Worm (Caenorhabditis elegans) whole organism, mixed stage, embryonic: ENCODE results near the gene mct-6.

Source experiments
- M03D4.4 ChIP-seq: sonication (generic microtip); optimal IDR thresholded peaks from 2 replicates; lab custom pipeline; 2017; ENCODE audit warnings: mild to moderate bottlenecking, missing genetic modification characterization, missing compliant biosample characterization
- bed-3 ChIP-seq: fragments of 200-800 bp; sonication (Bioruptor generic); optimal IDR thresholded peaks from 3 replicates; lab custom pipeline; 2018; ENCODE audit warnings: mild to moderate bottlenecking, missing genetic modification characterization, moderate library complexity, missing compliant biosample characterization
- blmp-1 ChIP-seq: fragments of 150-350 bp; optimal IDR thresholded peaks from 2 replicates; lab custom pipeline; 2014; ENCODE audit warnings: missing biosample characterization, missing genetic modification characterization
- ceh-39 ChIP-seq: fragments of 150-350 bp; optimal IDR thresholded peaks from 2 replicates; lab custom pipeline; 2014; ENCODE audit warnings: missing biosample characterization, missing genetic modification characterization
- ceh-43 ChIP-seq: fragments of 200-800 bp; sonication (Bioruptor generic); optimal IDR thresholded peaks from 2 replicates; lab custom pipeline; 2018; ENCODE audit warnings: mild to moderate bottlenecking, missing genetic modification characterization, moderate library complexity, missing compliant biosample characterization
- ceh-83 ChIP-seq: fragments of 200-800 bp; sonication (Bioruptor generic); optimal IDR thresholded peaks from 2 replicates; lab custom pipeline; 2018; ENCODE audit warnings: mild to moderate bottlenecking, missing genetic modification characterization, missing compliant biosample characterization
- ces-1 ChIP-seq: fragments of 150-350 bp; optimal IDR thresholded peaks from 2 replicates; lab custom pipeline; 2014; ENCODE audit warnings: missing biosample characterization, missing genetic modification reagents, missing genetic modification characterization
- cnd-1 ChIP-seq: fragments of 200-800 bp; sonication (Bioruptor generic); optimal IDR thresholded peaks from 2 replicates; lab custom pipeline; 2018; ENCODE audit warnings: mild to moderate bottlenecking, missing genetic modification characterization, missing compliant biosample characterization
- drap-1 ChIP-seq: fragments of 200-800 bp; sonication (Bioruptor generic); optimal IDR thresholded peaks from 3 replicates; lab custom pipeline; 2018; ENCODE audit warnings: mild to moderate bottlenecking, missing genetic modification characterization, missing compliant biosample characterization
- elt-1 ChIP-seq: sonication (generic microtip); optimal IDR thresholded peaks from 2 replicates; lab custom pipeline; 2017; ENCODE audit warnings: missing genetic modification characterization, mild to moderate bottlenecking, missing compliant biosample characterization, antibody characterized with exemption, moderate library complexity, borderline replicate concordance; ENCODE audit not compliant: insufficient read depth
- elt-3 ChIP-seq: fragments of 150-350 bp; optimal IDR thresholded peaks from 2 replicates; lab custom pipeline; 2014; ENCODE audit warnings: missing biosample characterization, missing genetic modification characterization
- flh-1 ChIP-seq: fragments of 200-800 bp; sonication (Bioruptor generic); optimal IDR thresholded peaks from 2 replicates; lab custom pipeline; 2018; ENCODE audit warnings: mild to moderate bottlenecking, missing genetic modification characterization, moderate library complexity, missing compliant biosample characterization
- ham-2 ChIP-seq: fragments of 200-800 bp; sonication (Bioruptor generic); optimal IDR thresholded peaks from 2 replicates; lab custom pipeline; 2018; ENCODE audit warnings: mild to moderate bottlenecking, missing genetic modification characterization, missing compliant biosample characterization
- hlh-1 ChIP-seq: fragments of 150-350 bp; optimal IDR thresholded peaks from 2 replicates; lab custom pipeline; 2014; ENCODE audit warnings: missing biosample characterization, missing genetic modification reagents, missing genetic modification characterization
- lin-13 ChIP-seq: fragments of 150-350 bp; optimal IDR thresholded peaks from 2 replicates; lab custom pipeline; 2014; ENCODE audit warnings: missing biosample characterization, missing genetic modification characterization
- lin-32 ChIP-seq: fragments of 200-800 bp; sonication (Bioruptor generic); optimal IDR thresholded peaks from 2 replicates; lab custom pipeline; 2018; ENCODE audit warnings: mild to moderate bottlenecking, missing genetic modification characterization, missing compliant biosample characterization
- lsy-2 ChIP-seq: fragments of 150-350 bp; optimal IDR thresholded peaks from 2 replicates; lab custom pipeline; 2014; ENCODE audit warnings: missing biosample characterization, missing genetic modification characterization
- mab-5 ChIP-seq: fragments of 150-350 bp; optimal IDR thresholded peaks from 2 replicates; lab custom pipeline; 2014; ENCODE audit warnings: missing biosample characterization, missing genetic modification characterization
- mep-1 ChIP-seq: fragments of 150-350 bp; optimal IDR thresholded peaks from 2 replicates; lab custom pipeline; 2017; ENCODE audit warnings: missing biosample characterization, missing genetic modification reagents, missing genetic modification characterization, inconsistent platforms
- mls-2 ChIP-seq: sonication (generic microtip); optimal IDR thresholded peaks from 2 replicates; lab custom pipeline; 2016; ENCODE audit warnings: mild to moderate bottlenecking, missing genetic modification characterization, moderate library complexity, missing compliant biosample characterization
- nhr-12 ChIP-seq: fragments of 150-350 bp; optimal IDR thresholded peaks from 2 replicates; lab custom pipeline; 2014; ENCODE audit warnings: missing biosample characterization, missing genetic modification characterization
- nhr-2 ChIP-seq: fragments of 150-350 bp; optimal IDR thresholded peaks from 2 replicates; lab custom pipeline; 2014; ENCODE audit warnings: missing biosample characterization, missing genetic modification characterization
- nhr-237 ChIP-seq: fragments of 150-350 bp; optimal IDR thresholded peaks from 2 replicates; lab custom pipeline; 2014; ENCODE audit warnings: missing biosample characterization, missing genetic modification characterization
- nhr-28 ChIP-seq: fragments of 150-350 bp; optimal IDR thresholded peaks from 2 replicates; lab custom pipeline; 2014; ENCODE audit warnings: missing biosample characterization, missing genetic modification characterization
- nhr-76 ChIP-seq: sonication (generic microtip); optimal IDR thresholded peaks from 2 replicates; lab custom pipeline; 2017; ENCODE audit warnings: missing biosample characterization, missing genetic modification characterization
- pha-4 ChIP-seq: fragments of 150-350 bp; optimal IDR thresholded peaks from 2 replicates; lab custom pipeline; 2018; ENCODE audit warnings: missing biosample characterization, missing genetic modification reagents, missing genetic modification characterization
- sem-2 ChIP-seq: fragments of 200-800 bp; sonication (Bioruptor generic); optimal IDR thresholded peaks from 2 replicates; lab custom pipeline; 2018; ENCODE audit warnings: mild to moderate bottlenecking, missing genetic modification characterization, missing compliant biosample characterization
- snpc-4 ChIP-seq: fragments of 150-350 bp; optimal IDR thresholded peaks from 2 replicates; lab custom pipeline; 2014; ENCODE audit warnings: missing biosample characterization, missing genetic modification characterization
- sptf-1 ChIP-seq: sonication (generic microtip); optimal IDR thresholded peaks from 2 replicates; lab custom pipeline; 2017; ENCODE audit warnings: mild to moderate bottlenecking, missing genetic modification characterization, moderate library complexity, missing compliant biosample characterization
- tbx-8 ChIP-seq: fragments of 200-800 bp; sonication (Bioruptor generic); optimal IDR thresholded peaks from 2 replicates; lab custom pipeline; 2018; ENCODE audit warnings: mild to moderate bottlenecking, missing genetic modification characterization, moderate library complexity, missing compliant biosample characterization
- unc-120 ChIP-seq: sonication (generic microtip); optimal IDR thresholded peaks from 2 replicates; lab custom pipeline; 2017; ENCODE audit warnings: missing genetic modification characterization, missing compliant biosample characterization; ENCODE audit not compliant: poor library complexity, severe bottlenecking
- unc-39 ChIP-seq: fragments of 150-350 bp; optimal IDR thresholded peaks from 2 replicates; lab custom pipeline; 2014; ENCODE audit warnings: missing biosample characterization, missing genetic modification characterization
- unc-62 ChIP-seq: fragments of 150-350 bp; optimal IDR thresholded peaks from 2 replicates; lab custom pipeline; 2014; ENCODE audit warnings: missing biosample characterization, missing genetic modification reagents, missing genetic modification characterization
- zip-8 ChIP-seq: fragments of 150-350 bp; optimal IDR thresholded peaks from 2 replicates; lab custom pipeline; 2014; ENCODE audit warnings: missing biosample characterization, missing genetic modification characterization
- ztf-11 ChIP-seq: fragments of 150-350 bp; optimal IDR thresholded peaks from 2 replicates; lab custom pipeline; 2014; ENCODE audit warnings: missing biosample characterization, missing genetic modification characterization

mct-6 gene

ce11 chrX:16770398-16770797 lies at the start of gene mct-6:
Gene mct-6 (minus strand): TSS chrX:16770498.
- no peak for TF ChIP-seq zip-8
- TF ChIP-seq unc-62 (GFP tag; lab: Kevin White, UChicago), result peak; percentile 8
- no peak for TF ChIP-seq mep-1

ce11 chrX:16818271-16818670 lies 48.0 kb upstream of the mct-6 start:
- TF ChIP-seq drap-1, result no peak
- TF ChIP-seq ceh-43 (GFP tag; lab: Kevin White, UChicago), result no peak
- no peak for TF ChIP-seq flh-1 (GFP tag; lab: Kevin White, UChicago)
- no peak for TF ChIP-seq snpc-4 (tag; lab: Kevin White, UChicago)
- no peak for TF ChIP-seq unc-62 (GFP tag; lab: Kevin White, UChicago)
- no peak for TF ChIP-seq lin-32 (GFP tag; lab: Kevin White, UChicago)
- no peak for TF ChIP-seq nhr-28 (tag; lab: Kevin White, UChicago)
- no peak for TF ChIP-seq bed-3 (GFP tag; lab: Kevin White, UChicago)

- TF ChIP-seq ces-1 (GFP tag; lab: Kevin White, UChicago), result peak; percentile 78
- TF ChIP-seq lsy-2, result no peak
Observed at ce11 chrX:16816854-16817253, 46.6 kb upstream of the mct-6 start.

- TF ChIP-seq unc-39 (no peak), ceh-83 (GFP tag; lab: Kevin White, UChicago) (no peak), nhr-237 (tag; lab: Kevin White, UChicago) (no peak), cnd-1 (tag; lab: Kevin White, UChicago) (peak; percentile 68), hlh-1 (tag; lab: Kevin White, UChicago) (peak; percentile 77), nhr-28 (tag; lab: Kevin White, UChicago) (no peak), mep-1 (peak; percentile 11), flh-1 (GFP tag; lab: Kevin White, UChicago) (no peak), bed-3 (GFP tag; lab: Kevin White, UChicago) (no peak), M03D4.4 (no peak), zip-8 (no peak), nhr-76 (tag; lab: Kevin White, UChicago) (no peak), sem-2 (GFP tag; lab: Kevin White, UChicago) (no peak), unc-120 (tag; lab: Kevin White, UChicago) (peak; percentile 5), lin-32 (GFP tag; lab: Kevin White, UChicago) (peak; percentile 24), ham-2 (no peak), blmp-1 (tag; lab: Kevin White, UChicago) (no peak), lin-13 (no peak), mab-5 (no peak), mls-2 (no peak), lsy-2 (no peak), sptf-1 (tag; lab: Kevin White, UChicago) (no peak), tbx-8 (GFP tag; lab: Kevin White, UChicago) (no peak), elt-1 (tag; lab: Kevin White, UChicago) (no peak), snpc-4 (tag; lab: Kevin White, UChicago) (no peak), ztf-11 (tag; lab: Kevin White, UChicago) (no peak), ceh-43 (GFP tag; lab: Kevin White, UChicago) (no peak), unc-62 (GFP tag; lab: Kevin White, UChicago) (peak; percentile 10), nhr-12 (tag; lab: Kevin White, UChicago) (no peak), ceh-39 (tag; lab: Kevin White, UChicago) (no peak), elt-3 (tag; lab: Kevin White, UChicago) (no peak), pha-4 (no peak), drap-1 (no peak), ces-1 (GFP tag; lab: Kevin White, UChicago) (no peak), nhr-2 (tag; lab: Kevin White, UChicago) (no peak)
Observed at ce11 chrX:16815508-16815907, 45.2 kb upstream of the mct-6 start.
